Worm (Caenorhabditis elegans) whole organism, late embryonic: ENCODE results near the gene let-418.

Experiments
- F13H6.1 ChIP-seq: sonication (generic microtip); optimal IDR thresholded peaks from 2 replicates; lab custom pipeline; 2016; ENCODE audit warnings: missing genetic modification characterization, missing compliant biosample characterization
- K02D7.2 ChIP-seq: sonication (generic microtip); optimal IDR thresholded peaks from 2 replicates; lab custom pipeline; 2017; ENCODE audit warnings: mild to moderate bottlenecking, missing genetic modification characterization, missing compliant biosample characterization
- K09A11.1 ChIP-seq: sonication (generic microtip); optimal IDR thresholded peaks from 2 replicates; lab custom pipeline; 2017; ENCODE audit warnings: antibody characterized with exemption, mild to moderate bottlenecking, missing genetic modification characterization, missing compliant biosample characterization; ENCODE audit not compliant: insufficient read depth
- T23F11.4 ChIP-seq: fragments of 200-800 bp; sonication (Bioruptor generic); optimal IDR thresholded peaks from 2 replicates; lab custom pipeline; 2018; ENCODE audit warnings: mild to moderate bottlenecking, missing genetic modification characterization, missing compliant biosample characterization
- Y22D7AL.16 ChIP-seq: sonication (generic microtip); optimal IDR thresholded peaks from 2 replicates; lab custom pipeline; 2016; ENCODE audit warnings: missing genetic modification characterization, missing compliant biosample characterization
- ahr-1 ChIP-seq: sonication (generic microtip); optimal IDR thresholded peaks from 2 replicates; lab custom pipeline; 2016; ENCODE audit warnings: missing genetic modification characterization, missing compliant biosample characterization
- ama-1 ChIP-seq: fragments of 150-350 bp; optimal IDR thresholded peaks from 2 replicates; lab custom pipeline; 2014
- ceh-22 ChIP-seq: sonication (generic microtip); optimal IDR thresholded peaks from 2 replicates; lab custom pipeline; 2017; ENCODE audit warnings: missing biosample characterization, missing genetic modification characterization
- ceh-31 ChIP-seq: sonication (generic microtip); optimal IDR thresholded peaks from 2 replicates; lab custom pipeline; 2016; ENCODE audit warnings: missing genetic modification characterization, missing compliant biosample characterization
- ceh-34 ChIP-seq: sonication (generic microtip); optimal IDR thresholded peaks from 2 replicates; lab custom pipeline; 2016; ENCODE audit warnings: mild to moderate bottlenecking, missing genetic modification characterization, missing compliant biosample characterization
- ceh-45 ChIP-seq: fragments of 200-800 bp; sonication (Bioruptor generic); IDR thresholded peaks from 2 replicates; pipeline ENCODE4 v1.3.6; 2022; ENCODE audit warnings: missing genetic modification reagents, missing genetic modification characterization, missing compliant biosample characterization
- ceh-48 ChIP-seq: sonication (generic microtip); optimal IDR thresholded peaks from 2 replicates; lab custom pipeline; 2016; ENCODE audit warnings: missing genetic modification characterization, inconsistent platforms, missing compliant biosample characterization
- ceh-6 ChIP-seq: fragments of 200-800 bp; sonication (Bioruptor generic); optimal IDR thresholded peaks from 2 replicates; lab custom pipeline; 2018; ENCODE audit warnings: mild to moderate bottlenecking, missing genetic modification characterization, missing compliant biosample characterization
- dve-1 ChIP-seq: sonication (generic microtip); optimal IDR thresholded peaks from 2 replicates; lab custom pipeline; 2017; ENCODE audit warnings: antibody characterized with exemption, mild to moderate bottlenecking, missing genetic modification characterization, missing compliant biosample characterization
- elt-2 ChIP-seq: sonication (generic microtip); optimal IDR thresholded peaks from 2 replicates; lab custom pipeline; 2016; ENCODE audit warnings: missing genetic modification reagents, missing genetic modification characterization, missing compliant biosample characterization
- elt-4 ChIP-seq: sonication (generic microtip); optimal IDR thresholded peaks from 2 replicates; lab custom pipeline; 2016; ENCODE audit warnings: missing genetic modification characterization, missing compliant biosample characterization
- ets-4 ChIP-seq: sonication (generic microtip); optimal IDR thresholded peaks from 2 replicates; lab custom pipeline; 2016; ENCODE audit warnings: missing genetic modification characterization, missing compliant biosample characterization
- eyg-1 ChIP-seq: sonication (generic microtip); optimal IDR thresholded peaks from 2 replicates; lab custom pipeline; 2016; ENCODE audit warnings: missing genotype, missing genetic modification characterization, missing compliant biosample characterization
- fax-1 ChIP-seq: sonication (generic microtip); optimal IDR thresholded peaks from 2 replicates; lab custom pipeline; 2016; ENCODE audit warnings: missing genotype, missing genetic modification characterization, missing compliant biosample characterization
- fkh-10 ChIP-seq: fragments of 150-350 bp; optimal IDR thresholded peaks from 2 replicates; lab custom pipeline; 2014; ENCODE audit warnings: missing biosample characterization, missing genetic modification reagents, missing genetic modification characterization
- fkh-6 ChIP-seq: sonication (generic microtip); optimal IDR thresholded peaks from 2 replicates; lab custom pipeline; 2016; ENCODE audit warnings: missing genetic modification characterization, missing compliant biosample characterization
- gmeb-2 ChIP-seq: sonication (generic microtip); optimal IDR thresholded peaks from 2 replicates; lab custom pipeline; 2016; ENCODE audit warnings: missing genetic modification characterization, inconsistent platforms, missing compliant biosample characterization
- hlh-13 ChIP-seq: fragments of 200-800 bp; sonication (Bioruptor generic); optimal IDR thresholded peaks from 2 replicates; lab custom pipeline; 2018; ENCODE audit warnings: mild to moderate bottlenecking, missing genetic modification characterization, missing compliant biosample characterization
- hlh-8 ChIP-seq: sonication (generic microtip); optimal IDR thresholded peaks from 2 replicates; lab custom pipeline; 2016; ENCODE audit warnings: missing genotype, missing genetic modification characterization, missing compliant biosample characterization
- lin-11 ChIP-seq: fragments of 200-800 bp; sonication (Bioruptor generic); optimal IDR thresholded peaks from 2 replicates; lab custom pipeline; 2018; ENCODE audit warnings: mild to moderate bottlenecking, missing genetic modification characterization, missing compliant biosample characterization
- mec-3 ChIP-seq: sonication (generic microtip); optimal IDR thresholded peaks from 2 replicates; lab custom pipeline; 2016; ENCODE audit warnings: borderline replicate concordance, missing genetic modification characterization, missing compliant biosample characterization
- nhr-11 ChIP-seq: fragments of 150-350 bp; optimal IDR thresholded peaks from 2 replicates; lab custom pipeline; 2014; ENCODE audit warnings: missing biosample characterization, missing genetic modification characterization
- nhr-232 ChIP-seq: sonication (generic microtip); optimal IDR thresholded peaks from 2 replicates; lab custom pipeline; 2016; ENCODE audit warnings: missing genetic modification characterization, missing compliant biosample characterization
- npax-4 ChIP-seq: sonication (generic microtip); optimal IDR thresholded peaks from 2 replicates; lab custom pipeline; 2016; ENCODE audit warnings: missing genetic modification characterization, missing compliant biosample characterization
- odd-2 ChIP-seq: sonication (generic microtip); optimal IDR thresholded peaks from 2 replicates; lab custom pipeline; 2017; ENCODE audit warnings: antibody characterized with exemption, mild to moderate bottlenecking, missing genetic modification characterization, missing compliant biosample characterization
- pag-3 ChIP-seq: sonication (generic microtip); optimal IDR thresholded peaks from 2 replicates; lab custom pipeline; 2016; ENCODE audit warnings: missing compliant biosample characterization, missing genetic modification characterization, borderline replicate concordance
- pat-9 ChIP-seq: fragments of 200-800 bp; sonication (Bioruptor generic); optimal IDR thresholded peaks from 2 replicates; lab custom pipeline; 2018; ENCODE audit warnings: mild to moderate bottlenecking, missing genetic modification characterization, moderate library complexity, missing compliant biosample characterization
- pax-1 ChIP-seq: fragments of 150-350 bp; optimal IDR thresholded peaks from 2 replicates; lab custom pipeline; 2014; ENCODE audit warnings: missing biosample characterization, missing genetic modification characterization
- pha-2 ChIP-seq: sonication (generic microtip); optimal IDR thresholded peaks from 2 replicates; lab custom pipeline; 2017; ENCODE audit warnings: mild to moderate bottlenecking, missing genetic modification characterization, missing compliant biosample characterization
- pha-4 ChIP-seq: fragments of 150-350 bp; optimal IDR thresholded peaks from 2 replicates; lab custom pipeline; 2018; ENCODE audit warnings: missing biosample characterization, missing genetic modification reagents, missing genetic modification characterization
- pros-1 ChIP-seq: fragments of 150-350 bp; optimal IDR thresholded peaks from 2 replicates; lab custom pipeline; 2014; ENCODE audit warnings: missing biosample characterization, missing genetic modification reagents, missing genetic modification characterization
- rnt-1 ChIP-seq: sonication (generic microtip); optimal IDR thresholded peaks from 2 replicates; lab custom pipeline; 2016; ENCODE audit warnings: missing genetic modification characterization, missing compliant biosample characterization
- sdc-2 ChIP-seq: sonication (generic microtip); optimal IDR thresholded peaks from 2 replicates; lab custom pipeline; 2016; ENCODE audit warnings: missing genotype, missing genetic modification characterization, missing compliant biosample characterization
- sox-4 ChIP-seq: sonication (generic microtip); optimal IDR thresholded peaks from 2 replicates; lab custom pipeline; 2017; ENCODE audit warnings: mild to moderate bottlenecking, missing genetic modification characterization, inconsistent platforms, missing compliant biosample characterization
- tbx-7 ChIP-seq: sonication (generic microtip); optimal IDR thresholded peaks from 2 replicates; lab custom pipeline; 2016; ENCODE audit warnings: missing genotype, missing genetic modification characterization, missing compliant biosample characterization
- ttx-3 ChIP-seq: sonication (generic microtip); optimal IDR thresholded peaks from 2 replicates; lab custom pipeline; 2016; ENCODE audit warnings: missing genetic modification reagents, missing genetic modification characterization, missing compliant biosample characterization
- unc-3 ChIP-seq, 2 experiments: fragments of 200-800 bp in 1 of 2; sonication (Bioruptor generic) in 1 of 2; sonication (generic microtip) in 1 of 2; conservative IDR thresholded peaks in 1 of 2; optimal IDR thresholded peaks in 1 of 2; 2 replicates each; pipeline versions ENCODE4 v1.3.6 to Lab custom; 2016 to 2022; ENCODE audit warnings: missing compliant biosample characterization in 2 of 2, missing genetic modification characterization in 2 of 2, missing genetic modification reagents in 1 of 2
- unc-42 ChIP-seq: sonication (generic microtip); optimal IDR thresholded peaks from 2 replicates; lab custom pipeline; 2016; ENCODE audit warnings: missing genotype, missing genetic modification characterization, missing compliant biosample characterization
- unc-55 ChIP-seq: sonication (generic microtip); optimal IDR thresholded peaks from 2 replicates; lab custom pipeline; 2017; ENCODE audit warnings: missing biosample characterization, missing genetic modification reagents, missing genetic modification characterization
- unc-86 ChIP-seq: sonication (generic microtip); optimal IDR thresholded peaks from 2 replicates; lab custom pipeline; 2016; ENCODE audit warnings: missing genetic modification characterization, missing compliant biosample characterization
- zip-5 ChIP-seq: sonication (generic microtip); optimal IDR thresholded peaks from 2 replicates; lab custom pipeline; 2016; ENCODE audit warnings: missing genetic modification characterization, missing compliant biosample characterization

The let-418 gene

ce11 chrV:5785372-5785771, 41.3 kb upstream of the let-418 start, which contains the start of gene F44E7.7:
F44E7.7 (minus strand) TSS chrV:5785472.
- TF ChIP-seq ahr-1 (tag; lab: Kevin White, UChicago) (no peak), K02D7.2 (no peak), pat-9 (tag; lab: Kevin White, UChicago) (no peak), fkh-6 (tag; lab: Kevin White, UChicago) (no peak), tbx-7 (tag; lab: Kevin White, UChicago) (no peak), ttx-3 (tag; lab: Kevin White, UChicago) (no peak)

- TF ChIP-seq ceh-22 (no peak), gmeb-2 (tag; lab: Kevin White, UChicago) (no peak), mec-3 (tag; lab: Kevin White, UChicago) (no peak), pros-1 (no peak), sox-4 (tag; lab: Kevin White, UChicago) (no peak), F13H6.1 (tag; lab: Kevin White, UChicago) (no peak), ttx-3 (tag; lab: Kevin White, UChicago) (no peak), pha-4 (tag; lab: Kevin White, UChicago) (no peak), ets-4 (tag; lab: Kevin White, UChicago) (no peak), pax-1 (tag; lab: Kevin White, UChicago) (no peak), T23F11.4 (GFP tag; lab: Kevin White, UChicago) (no peak), pat-9 (tag; lab: Kevin White, UChicago) (no peak), elt-2 (tag; lab: Kevin White, UChicago) (no peak), ceh-48 (tag; lab: Kevin White, UChicago) (no peak), Y22D7AL.16 (tag; lab: Kevin White, UChicago) (no peak), ahr-1 (tag; lab: Kevin White, UChicago) (no peak), sdc-2 (tag; lab: Kevin White, UChicago) (no peak), npax-4 (no peak)
Measured at ce11 chrV:5788650-5789049, 38.0 kb upstream of the let-418 start.

- TF ChIP-seq K09A11.1 (tag; lab: Kevin White, UChicago) (no peak), pha-4 (tag; lab: Kevin White, UChicago) (no peak), eyg-1 (tag; lab: Kevin White, UChicago) (no peak), unc-86 (peak; percentile 37), pag-3 (no peak), pros-1 (no peak), ceh-45 (peak; percentile 47; the same call in 1 of the 2 replicates), dve-1 (tag; lab: Kevin White, UChicago) (peak; percentile 9), unc-55 (GFP tag; lab: Kevin White, UChicago) (no peak), hlh-13 (GFP tag; lab: Kevin White, UChicago) (no peak), unc-42 (peak; percentile 66), ama-1 (lab: Kevin White, UChicago) (no peak), lin-11 (no peak), nhr-232 (tag; lab: Kevin White, UChicago) (peak; percentile 10), unc-3 (GFP tag; conservative IDR thresholded peaks at IDR 0.05; lab: Robert Waterston, UW) (no peak), unc-3 (tag; optimal IDR thresholded peaks at IDR 0.05; lab: Kevin White, UChicago) (peak; percentile 40), odd-2 (tag; lab: Kevin White, UChicago) (no peak), ceh-6 (no peak), nhr-11 (no peak), fax-1 (peak; percentile 73), fkh-10 (GFP tag; lab: Kevin White, UChicago) (no peak), ceh-34 (tag; lab: Kevin White, UChicago) (peak; percentile 60), mec-3 (tag; lab: Kevin White, UChicago) (no peak), pat-9 (tag; lab: Kevin White, UChicago) (peak; percentile 32), tbx-7 (tag; lab: Kevin White, UChicago) (peak; percentile 63), pha-2 (tag; lab: Kevin White, UChicago) (peak; percentile 48), zip-5 (tag; lab: Kevin White, UChicago) (peak; percentile 81), fkh-6 (tag; lab: Kevin White, UChicago) (no peak), hlh-8 (peak; percentile 2), rnt-1 (tag; lab: Kevin White, UChicago) (peak; percentile 64), F13H6.1 (tag; lab: Kevin White, UChicago) (peak; percentile 64), gmeb-2 (tag; lab: Kevin White, UChicago) (no peak), elt-4 (tag; lab: Kevin White, UChicago) (no peak), ceh-31 (peak; percentile 93)
Measured at ce11 chrV:5790497-5791280, 35.9 kb upstream of the let-418 start, which contains the start of the genes nhr-142 and F44E7.9. nhr-142 (minus strand) TSS chrV:5790553. F44E7.9 (plus strand) TSS chrV:5791230.
